Worm (Caenorhabditis elegans) whole organism, L1 larva: ENCODE data around the gene Y67A10A.11.

Source experiments
- C16A3.4 ChIP-seq: fragments of 150-350 bp; optimal IDR thresholded peaks from 2 replicates; lab custom pipeline; 2014; ENCODE audit warnings: missing biosample characterization, missing genetic modification characterization
- F16B12.6 ChIP-seq: fragments of 150-350 bp; optimal IDR thresholded peaks from 2 replicates; lab custom pipeline; 2014; ENCODE audit warnings: missing biosample characterization, missing genetic modification characterization
- alr-1 ChIP-seq: fragments of 200-800 bp; sonication (Bioruptor generic); optimal IDR thresholded peaks from 2 replicates; lab custom pipeline; 2018; ENCODE audit warnings: borderline replicate concordance, mild to moderate bottlenecking, missing genetic modification characterization, missing compliant biosample characterization
- blmp-1 ChIP-seq: fragments of 150-350 bp; optimal IDR thresholded peaks from 2 replicates; lab custom pipeline; 2014; ENCODE audit warnings: missing biosample characterization, missing genetic modification characterization
- ceh-82 ChIP-seq, 3 experiments: fragments of 150-350 bp in 1 of 3; sonication (generic microtip) in 2 of 3; optimal IDR thresholded peaks; 2 replicates each; lab custom pipeline; 2014 to 2017; ENCODE audit warnings: missing biosample characterization in 3 of 3, missing genetic modification characterization in 3 of 3
- ces-1 ChIP-seq: fragments of 150-350 bp; optimal IDR thresholded peaks from 2 replicates; lab custom pipeline; 2014; ENCODE audit warnings: missing biosample characterization, missing genetic modification reagents, missing genetic modification characterization
- dpl-1 ChIP-seq, 3 experiments: fragments of 150-350 bp in 2 of 3; sonication (generic microtip) in 1 of 3; optimal IDR thresholded peaks; 2 replicates each; lab custom pipeline; 2014 to 2017; ENCODE audit warnings: missing biosample characterization in 3 of 3, missing genetic modification characterization in 3 of 3, missing genetic modification reagents in 3 of 3
- dsc-1 ChIP-seq: sonication (generic microtip); optimal IDR thresholded peaks from 2 replicates; lab custom pipeline; 2016; ENCODE audit warnings: mild to moderate bottlenecking, missing genetic modification characterization, missing compliant biosample characterization
- efl-1 ChIP-seq, 4 experiments: fragments of 150-350 bp; optimal IDR thresholded peaks in 3 of 4; peaks in 1 of 4; 1 replicate in 1 of 4; 2 replicates in 3 of 4; lab custom pipeline; 2014; ENCODE audit warnings: missing biosample characterization in 2 of 4, missing genetic modification characterization in 2 of 4, missing genetic modification reagents in 2 of 4
- efl-3 ChIP-seq: fragments of 200-800 bp; sonication (Bioruptor generic); optimal IDR thresholded peaks from 2 replicates; lab custom pipeline; 2018; ENCODE audit warnings: mild to moderate bottlenecking, missing genetic modification characterization, missing compliant biosample characterization
- elt-3 ChIP-seq, 6 experiments: fragments of 150-350 bp in 1 of 6; sonication (generic microtip); optimal IDR thresholded peaks; 2 replicates each; lab custom pipeline; 2017 to 2018; ENCODE audit warnings: missing biosample characterization in 6 of 6, missing genetic modification characterization in 6 of 6, inconsistent platforms in 1 of 6
- fkh-10 ChIP-seq: sonication (generic microtip); optimal IDR thresholded peaks from 2 replicates; lab custom pipeline; 2017; ENCODE audit warnings: missing biosample characterization, missing genetic modification reagents, missing genetic modification characterization
- fkh-8 ChIP-seq: sonication (generic microtip); optimal IDR thresholded peaks from 2 replicates; lab custom pipeline; 2016; ENCODE audit warnings: mild to moderate bottlenecking, missing genetic modification characterization, missing compliant biosample characterization
- fos-1 ChIP-seq: fragments of 150-350 bp; optimal IDR thresholded peaks from 2 replicates; lab custom pipeline; 2014; ENCODE audit warnings: missing biosample characterization, missing genetic modification characterization
- hlh-17 ChIP-seq: fragments of 200-800 bp; sonication (Bioruptor generic); optimal IDR thresholded peaks from 2 replicates; lab custom pipeline; 2018; ENCODE audit warnings: missing genetic modification characterization, mild to moderate bottlenecking, missing compliant biosample characterization, moderate library complexity, borderline replicate concordance
- hpl-2 ChIP-seq: fragments of 150-350 bp; optimal IDR thresholded peaks from 2 replicates; lab custom pipeline; 2014; ENCODE audit warnings: missing biosample characterization, missing genetic modification reagents, missing genetic modification characterization
- isw-1 ChIP-seq: fragments of 200-800 bp; sonication (Bioruptor generic); IDR thresholded peaks from 2 replicates; pipeline ENCODE4 v1.3.6; 2022; ENCODE audit warnings: missing genetic modification characterization, missing compliant biosample characterization
- lin-35 ChIP-seq, 2 experiments: fragments of 150-350 bp; optimal IDR thresholded peaks; 2 replicates each; lab custom pipeline; 2014; ENCODE audit warnings: missing biosample characterization in 2 of 2, missing genetic modification characterization in 2 of 2, missing genetic modification reagents in 2 of 2
- lir-3 ChIP-seq: sonication (generic microtip); optimal IDR thresholded peaks from 2 replicates; lab custom pipeline; 2016; ENCODE audit warnings: mild to moderate bottlenecking, missing genetic modification characterization, moderate library complexity, missing compliant biosample characterization; ENCODE audit not compliant: poor library complexity
- mab-9 ChIP-seq: fragments of 200-800 bp; sonication (Bioruptor generic); IDR thresholded peaks from 2 replicates; pipeline ENCODE4 v1.3.6; 2022; ENCODE audit warnings: missing genetic modification reagents, missing genetic modification characterization, missing compliant biosample characterization
- mdl-1 ChIP-seq, 2 experiments: fragments of 150-350 bp; optimal IDR thresholded peaks; 2 replicates each; lab custom pipeline; 2014 to 2017; ENCODE audit warnings: missing biosample characterization in 2 of 2, missing genetic modification characterization in 2 of 2, inconsistent platforms in 1 of 2
- mep-1 ChIP-seq: fragments of 150-350 bp; optimal IDR thresholded peaks from 2 replicates; lab custom pipeline; 2014; ENCODE audit warnings: missing biosample characterization, missing genetic modification characterization
- nhr-19 ChIP-seq: fragments of 200-800 bp; sonication (Bioruptor generic); conservative IDR thresholded peaks from 2 replicates; pipeline ENCODE4 v1.3.6; 2022; ENCODE audit warnings: missing genetic modification characterization, missing compliant biosample characterization
- nhr-237 ChIP-seq: fragments of 150-350 bp; optimal IDR thresholded peaks from 2 replicates; lab custom pipeline; 2014; ENCODE audit warnings: missing biosample characterization, missing genetic modification characterization
- nhr-47 ChIP-seq: sonication (generic microtip); optimal IDR thresholded peaks from 2 replicates; lab custom pipeline; 2016; ENCODE audit warnings: mild to moderate bottlenecking, missing genetic modification characterization, moderate library complexity, missing compliant biosample characterization
- nhr-76 ChIP-seq: sonication (generic microtip); optimal IDR thresholded peaks from 2 replicates; lab custom pipeline; 2017; ENCODE audit warnings: missing biosample characterization, missing genetic modification characterization
- nhr-77 ChIP-seq: fragments of 150-350 bp; optimal IDR thresholded peaks from 2 replicates; lab custom pipeline; 2014; ENCODE audit warnings: missing biosample characterization, missing genetic modification characterization
- nhr-84 ChIP-seq: sonication (generic microtip); optimal IDR thresholded peaks from 2 replicates; lab custom pipeline; 2017; ENCODE audit warnings: missing biosample characterization, missing genetic modification characterization
- nhr-85 ChIP-seq: sonication (generic microtip); peaks from one replicate; lab custom pipeline; 2016; ENCODE audit warnings: missing genetic modification characterization, inconsistent platforms, missing compliant biosample characterization
- snu-23 ChIP-seq: sonication (generic microtip); optimal IDR thresholded peaks from 2 replicates; lab custom pipeline; 2016; ENCODE audit warnings: missing genetic modification characterization, missing compliant biosample characterization
- sox-4 ChIP-seq: sonication (generic microtip); optimal IDR thresholded peaks from 2 replicates; lab custom pipeline; 2016; ENCODE audit warnings: missing genetic modification characterization, missing compliant biosample characterization
- sptf-1 ChIP-seq: fragments of 150-350 bp; optimal IDR thresholded peaks from 2 replicates; lab custom pipeline; 2014; ENCODE audit warnings: missing biosample characterization, missing genetic modification characterization
- sup-37 ChIP-seq: fragments of 200-800 bp; sonication (Bioruptor generic); optimal IDR thresholded peaks from 2 replicates; lab custom pipeline; 2018; ENCODE audit warnings: mild to moderate bottlenecking, missing genetic modification characterization, missing compliant biosample characterization
- tbx-2 ChIP-seq: sonication (generic microtip); optimal IDR thresholded peaks from 2 replicates; lab custom pipeline; 2016; ENCODE audit warnings: missing genetic modification characterization, missing compliant biosample characterization
- unc-86 ChIP-seq: sonication (generic microtip); optimal IDR thresholded peaks from 2 replicates; lab custom pipeline; 2016; ENCODE audit warnings: missing genetic modification characterization, missing compliant biosample characterization
- vab-15 ChIP-seq: sonication (generic microtip); optimal IDR thresholded peaks from 2 replicates; lab custom pipeline; 2017; ENCODE audit warnings: missing genotype, mild to moderate bottlenecking, missing genetic modification characterization, missing compliant biosample characterization

Gene Y67A10A.11

DNA sequence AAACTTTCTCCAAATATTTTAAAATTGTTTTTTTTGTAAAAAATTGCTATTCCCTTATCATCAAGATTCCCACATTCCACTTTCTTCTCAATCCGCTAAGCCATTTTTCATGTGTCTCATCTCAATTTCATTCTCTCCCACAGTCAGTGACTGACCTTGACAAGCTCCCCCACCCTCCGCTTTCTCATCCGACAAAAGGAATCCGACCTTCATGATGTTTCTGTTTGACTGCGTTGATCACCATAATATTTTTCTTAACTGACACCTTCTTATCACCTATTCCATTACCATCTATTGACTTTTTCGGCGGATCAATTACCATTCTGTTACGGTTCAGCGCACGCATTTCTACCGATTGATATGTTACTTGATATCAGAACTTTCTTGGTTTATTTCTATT lies 49.3 kb downstream of the Y67A10A.11 start:
- TF ChIP-seq ces-1 (GFP tag; lab: Kevin White, UChicago) (no peak), nhr-237 (tag; lab: Kevin White, UChicago) (no peak), nhr-85 (tag; lab: Kevin White, UChicago) (peak; percentile 71), unc-86 (tag; lab: Kevin White, UChicago) (no peak), elt-3 (tag; optimal IDR thresholded peaks at IDR 0.05; lab: Kevin White, UChicago) (peak in 4 of 6 experiments; percentile 30 to 80 (median 50)), snu-23 (GFP tag; lab: Kevin White, UChicago) (peak; percentile 47), blmp-1 (tag; lab: Kevin White, UChicago) (peak; percentile 95), ceh-82 (tag; optimal IDR thresholded peaks at IDR 0.05; lab: Kevin White, UChicago) (no peak), mep-1 (tag; lab: Kevin White, UChicago) (peak; percentile 23), sptf-1 (no peak), sup-37 (no peak), isw-1 (GFP tag; lab: Robert Waterston, UW) (no peak)

- no peak for TF ChIP-seq fkh-10
- TF ChIP-seq nhr-77, result no peak
- peak; percentile 77 for TF ChIP-seq blmp-1 (tag; lab: Kevin White, UChicago)
- TF ChIP-seq isw-1 (GFP tag; lab: Robert Waterston, UW), result no peak
- no peak for TF ChIP-seq dsc-1 (tag; lab: Kevin White, UChicago)
- no peak for TF ChIP-seq alr-1 (tag; lab: Kevin White, UChicago)
- no peak for TF ChIP-seq vab-15 (tag; lab: Kevin White, UChicago)
- TF ChIP-seq nhr-19, result no peak
- no peak for TF ChIP-seq fos-1 (tag; lab: Kevin White, UChicago)
- no peak for TF ChIP-seq fkh-8 (tag; lab: Kevin White, UChicago)
- TF ChIP-seq F16B12.6, result no peak
- TF ChIP-seq nhr-84 (tag; lab: Kevin White, UChicago), result no peak
- peak; percentile 62 for TF ChIP-seq nhr-85 (tag; lab: Kevin White, UChicago)
- TF ChIP-seq hlh-17 (GFP tag; lab: Kevin White, UChicago), result no peak
These were observed 50.4 kb downstream of the Y67A10A.11 start for ce11 chrIV:14390023-14390614.

DNA sequence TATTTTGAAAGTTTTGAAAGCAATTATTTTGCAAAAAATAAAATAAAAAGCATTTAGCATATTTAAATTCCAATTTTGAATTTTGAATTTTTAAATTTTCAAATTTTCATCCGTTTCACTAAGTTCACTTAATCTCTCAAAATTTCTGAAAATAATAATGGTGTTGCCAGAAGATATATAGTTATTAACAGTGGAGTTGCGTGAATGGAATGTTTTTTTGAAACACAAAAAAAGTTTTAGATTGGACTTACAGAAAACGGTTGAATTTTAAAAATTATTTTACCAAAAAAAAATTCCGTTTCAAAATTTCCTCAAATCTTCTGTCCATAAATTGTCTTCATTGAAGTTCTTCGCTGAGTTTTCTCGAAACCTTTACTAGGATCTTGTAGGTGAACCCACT lies 51.5 kb downstream of the Y67A10A.11 start:
- no peak for TF ChIP-seq mab-9 (GFP tag; lab: Robert Waterston, UW)
- no peak for TF ChIP-seq nhr-76 (tag; lab: Kevin White, UChicago)
- no peak for TF ChIP-seq elt-3 (tag; optimal IDR thresholded peaks at IDR 0.05; lab: Kevin White, UChicago)
- TF ChIP-seq efl-1 (optimal IDR thresholded peaks at IDR 0.05; lab: Kevin White, UChicago), result no peak
- TF ChIP-seq efl-1 (GFP tag; optimal IDR thresholded peaks at IDR 0.05 in 1 of 2; lab: Kevin White, UChicago), result no peak
- no peak for TF ChIP-seq nhr-47 (tag; lab: Kevin White, UChicago)
- no peak for TF ChIP-seq nhr-19
- no peak for TF ChIP-seq mep-1 (tag; lab: Kevin White, UChicago)
- TF ChIP-seq lir-3 (tag; lab: Kevin White, UChicago), result no peak
- TF ChIP-seq hpl-2 (GFP tag; lab: Kevin White, UChicago), result no peak
- no peak for TF ChIP-seq tbx-2 (tag; lab: Kevin White, UChicago)
- no peak for TF ChIP-seq lin-35 (GFP tag; optimal IDR thresholded peaks at IDR 0.05; lab: Kevin White, UChicago)
- TF ChIP-seq C16A3.4 (tag; lab: Kevin White, UChicago), result no peak
- TF ChIP-seq fkh-10, result no peak
- no peak for TF ChIP-seq dpl-1 (GFP tag; optimal IDR thresholded peaks at IDR 0.05; lab: Kevin White, UChicago)
- TF ChIP-seq efl-3 (GFP tag; lab: Kevin White, UChicago), result no peak
- TF ChIP-seq sox-4 (tag; lab: Kevin White, UChicago), result no peak
- TF ChIP-seq mdl-1 (tag; optimal IDR thresholded peaks at IDR 0.05; lab: Kevin White, UChicago), result no peak
- no peak for TF ChIP-seq snu-23 (GFP tag; lab: Kevin White, UChicago)
